Worm (Caenorhabditis elegans): ENCODE results near the gene cyn-10.

Gene cyn-10

DNA sequence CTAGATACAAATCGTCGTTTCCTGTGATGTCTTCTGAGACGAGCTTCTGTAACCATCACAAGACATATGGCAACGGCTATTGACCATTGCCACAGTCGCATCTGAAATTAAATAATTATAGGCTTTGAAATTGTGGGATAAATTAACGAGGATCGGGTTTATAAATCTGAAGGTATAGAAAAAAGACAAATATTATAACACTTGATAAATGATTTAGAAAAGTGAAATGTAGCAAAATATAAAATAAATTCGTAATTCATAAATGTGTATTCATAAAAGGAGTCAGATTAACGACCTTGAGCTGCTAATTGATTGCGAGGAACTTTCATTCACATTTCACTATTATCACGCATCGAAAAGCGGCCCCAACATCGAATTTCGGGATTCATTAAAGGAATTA is 49.5 kb downstream of the cyn-10 start, which contains the start of gene aff-1 (continued):
- TF ChIP-seq nhr-102 (tag; optimal IDR thresholded peaks at IDR 0.05) (no peak), dve-1 (tag; optimal IDR thresholded peaks at IDR 0.05; ENCODE audit: insufficient read depth) (no peak)
